Worm (Caenorhabditis elegans): Measurements from ENCODE around the gene C47G2.4.

DNA sequence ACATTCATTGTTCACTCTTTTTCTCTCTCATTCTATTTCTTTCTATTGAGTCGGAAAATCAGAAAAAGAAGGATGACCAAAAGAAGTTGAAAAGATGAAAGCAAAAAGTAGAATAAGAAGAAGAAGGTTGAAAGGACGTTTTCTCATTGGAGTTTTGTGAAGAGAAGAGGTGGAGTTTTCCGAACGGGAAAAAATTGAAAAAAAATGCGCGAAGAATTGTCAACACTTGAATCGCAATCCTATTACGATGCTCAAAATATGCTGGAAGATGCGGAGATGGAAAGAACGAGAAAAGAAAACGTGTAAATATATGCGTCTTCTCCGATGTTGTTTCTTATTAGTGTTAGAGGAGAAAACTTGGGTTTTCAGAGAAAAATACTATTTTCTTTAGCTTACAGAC is 40.0 kb upstream of the C47G2.4 start:
- TF ChIP-seq lin-39 (tag; optimal IDR thresholded peaks at IDR 0.05) (no peak), zag-1 (tag; optimal IDR thresholded peaks at IDR 0.05) (no peak), nhr-11 (tag; optimal IDR thresholded peaks at IDR 0.05) (no peak), dmd-4 (tag; optimal IDR thresholded peaks at IDR 0.05) (no peak), nhr-12 (tag; optimal IDR thresholded peaks at IDR 0.05) (no peak), lin-13 (GFP tag; optimal IDR thresholded peaks at IDR 0.05) (no peak)
